Fruit fly (Drosophila melanogaster) whole organism, adult: ENCODE data around the gene CG15317.

Experiments
- CG11617 ChIP-seq: fragments of 200-800 bp; sonication (Bioruptor generic); optimal IDR thresholded peaks from 2 replicates; lab custom pipeline; 2017; ENCODE audit warnings: mild to moderate bottlenecking, missing biosample characterization, missing genetic modification reagents, missing genetic modification characterization
- CG12768 ChIP-seq: fragments of 200-800 bp; sonication (Bioruptor generic); optimal IDR thresholded peaks from 2 replicates; lab custom pipeline; 2017; ENCODE audit warnings: missing biosample characterization, missing genetic modification characterization, mild to moderate bottlenecking, moderate library complexity, missing genetic modification reagents
- CG14711 ChIP-seq: fragments of 200-800 bp; sonication (Bioruptor generic); optimal IDR thresholded peaks from 2 replicates; lab custom pipeline; 2018; ENCODE audit warnings: missing biosample characterization, mild to moderate bottlenecking, missing genetic modification characterization, moderate library complexity
- CG5204 ChIP-seq: fragments of 200-800 bp; sonication (Bioruptor generic); optimal IDR thresholded peaks from 2 replicates; lab custom pipeline; 2016; ENCODE audit warnings: missing biosample characterization, missing genetic modification characterization
- CG7101 ChIP-seq: fragments of 200-800 bp; sonication (Bioruptor generic); optimal IDR thresholded peaks from 2 replicates; lab custom pipeline; 2018; ENCODE audit warnings: missing biosample characterization, mild to moderate bottlenecking, missing genetic modification characterization, moderate library complexity
- Clk ChIP-seq: fragments of 200-800 bp; sonication (Bioruptor generic); optimal IDR thresholded peaks from 2 replicates; lab custom pipeline; 2017; ENCODE audit warnings: missing biosample characterization, missing genetic modification characterization
- Crg-1 ChIP-seq: fragments of 200-800 bp; sonication (Bioruptor generic); optimal IDR thresholded peaks from 2 replicates; lab custom pipeline; 2016; ENCODE audit warnings: missing biosample characterization, missing genetic modification characterization
- Hr96 ChIP-seq: fragments of 200-800 bp; sonication (Bioruptor generic); optimal IDR thresholded peaks from 2 replicates; lab custom pipeline; 2016; ENCODE audit warnings: missing biosample characterization, missing genetic modification characterization
- Mnt ChIP-seq: fragments of 200-800 bp; sonication (Bioruptor generic); optimal IDR thresholded peaks from 2 replicates; lab custom pipeline; 2016; ENCODE audit warnings: missing biosample characterization, mild to moderate bottlenecking, missing genetic modification characterization
- bab1 ChIP-seq: fragments of 200-800 bp; sonication (Bioruptor generic); optimal IDR thresholded peaks from 3 replicates; lab custom pipeline; 2019; ENCODE audit warnings: missing biosample characterization, mild to moderate bottlenecking, missing genetic modification characterization, moderate library complexity
- cic ChIP-seq: fragments of 200-800 bp; sonication (Bioruptor generic); optimal IDR thresholded peaks from 2 replicates; lab custom pipeline; 2017; ENCODE audit warnings: missing biosample characterization, mild to moderate bottlenecking, missing genetic modification characterization, moderate library complexity
- cnc ChIP-seq, 2 experiments: fragments of >200 bp; optimal IDR thresholded peaks; 2 replicates each; lab custom pipeline; 2017
- kay ChIP-seq: fragments of 200-800 bp; sonication (Bioruptor generic); peaks from one replicate; lab custom pipeline; 2016; ENCODE audit warnings: missing biosample characterization, missing genetic modification characterization, borderline replicate concordance
- toe ChIP-seq: fragments of 200-800 bp; sonication (Bioruptor generic); optimal IDR thresholded peaks from 2 replicates; lab custom pipeline; 2016; ENCODE audit warnings: missing biosample characterization, missing genetic modification characterization

dm6 chrX:9531869-9532268 is 24.5 kb downstream of the CG15317 start:
- no peak for TF ChIP-seq CG5204
- TF ChIP-seq CG14711 (tag; lab: Kevin White, UChicago): no peak
- no peak for TF ChIP-seq Clk (GFP tag; lab: Kevin White, UChicago)
- no peak for TF ChIP-seq cnc (optimal IDR thresholded peaks at IDR 0.05; lab: Kevin White, UChicago)
- TF ChIP-seq kay (GFP tag; lab: Kevin White, UChicago): no peak
- TF ChIP-seq Crg-1 (GFP tag; lab: Kevin White, UChicago): no peak
- no peak for TF ChIP-seq CG11617 (GFP tag; lab: Kevin White, UChicago)
- no peak for TF ChIP-seq Mnt (GFP tag; lab: Kevin White, UChicago)
- no peak for TF ChIP-seq CG7101 (tag; lab: Kevin White, UChicago)
- no peak for TF ChIP-seq cic (GFP tag; lab: Kevin White, UChicago)
- TF ChIP-seq CG12768 (GFP tag; lab: Kevin White, UChicago): no peak
- TF ChIP-seq bab1 (GFP tag; lab: Kevin White, UChicago): no peak
- no peak for TF ChIP-seq Hr96 (GFP tag; lab: Kevin White, UChicago)
- no peak for TF ChIP-seq toe (GFP tag; lab: Kevin White, UChicago)
